Fruit fly (Drosophila melanogaster) S2 (cell line): ENCODE measurements around the gene CG7879.
A peak's percentile ranks its signal among the peaks of the same experiment; 100 is the strongest.

Experiments
- CG8478 ChIP-seq: fragments of >200 bp; optimal IDR thresholded peaks from 2 replicates; lab custom pipeline; 2018
- CTCF ChIP-seq, 2 experiments: fragments of >200 bp; optimal IDR thresholded peaks; 2 replicates each; lab custom pipeline; 2018

Gene CG7879

dm6 chr3L:1580821-1581220 lies 12.4 kb upstream of the CG7879 start:
- TF ChIP-seq CG8478 (lab: Kevin White, UChicago) (no peak), CTCF (optimal IDR thresholded peaks at IDR 0.05; lab: Kevin White, UChicago) (no peak)

- TF ChIP-seq CTCF (optimal IDR thresholded peaks at IDR 0.05; lab: Kevin White, UChicago) = no peak
Measured at dm6 chr3L:1580194-1580593, 11.8 kb upstream of the CG7879 start.

dm6 chr3L:1579169-1579853 lies 10.9 kb upstream of the CG7879 start:
- TF ChIP-seq CG8478 (lab: Kevin White, UChicago) (no peak), CTCF (optimal IDR thresholded peaks at IDR 0.05; lab: Kevin White, UChicago) (no peak)

dm6 chr3L:1578391-1578948 lies 10.1 kb upstream of the CG7879 start:
- TF ChIP-seq CG8478 (lab: Kevin White, UChicago) (no peak), CTCF (optimal IDR thresholded peaks at IDR 0.05; lab: Kevin White, UChicago) (peak in 1 of 2 experiments; percentile 48)

dm6 chr3L:1577338-1577737 lies 8.9 kb upstream of the CG7879 start:
- no peak for TF ChIP-seq CG8478 (lab: Kevin White, UChicago)
- TF ChIP-seq CTCF (optimal IDR thresholded peaks at IDR 0.05; lab: Kevin White, UChicago) = no peak

- TF ChIP-seq CTCF (optimal IDR thresholded peaks at IDR 0.05; lab: Kevin White, UChicago) (peak in 1 of 2 experiments; percentile 54), CG8478 (lab: Kevin White, UChicago) (no peak)
Measured at dm6 chr3L:1576489-1577106, 8.2 kb upstream of the CG7879 start, which contains the start of gene CG13917. Gene CG13917 (plus strand): TSS chr3L:1576699.

dm6 chr3L:1575731-1576376 lies 7.4 kb upstream of the CG7879 start:
- TF ChIP-seq CTCF (optimal IDR thresholded peaks at IDR 0.05; lab: Kevin White, UChicago) (no peak), CG8478 (lab: Kevin White, UChicago) (no peak)

- TF ChIP-seq CG8478 (lab: Kevin White, UChicago) (no peak), CTCF (optimal IDR thresholded peaks at IDR 0.05; lab: Kevin White, UChicago) (no peak)
Measured at dm6 chr3L:1573191-1573590, 4.8 kb upstream of the CG7879 start.

dm6 chr3L:1571077-1571476 lies 2.7 kb upstream of the CG7879 start:
- TF ChIP-seq CG8478 (lab: Kevin White, UChicago) (no peak), CTCF (optimal IDR thresholded peaks at IDR 0.05; lab: Kevin White, UChicago) (no peak)

dm6 chr3L:1569966-1570276 lies 1.5 kb upstream of the CG7879 start:
- TF ChIP-seq CG8478 (lab: Kevin White, UChicago) = no peak
- TF ChIP-seq CTCF (optimal IDR thresholded peaks at IDR 0.05; lab: Kevin White, UChicago) = no peak

dm6 chr3L:1569162-1569965 lies 956 bp upstream of the CG7879 start, which contains the start of gene Tmep:
Gene Tmep (plus strand): TSS chr3L:1569181.
- no peak for TF ChIP-seq CTCF (optimal IDR thresholded peaks at IDR 0.05; lab: Kevin White, UChicago)
- no peak for TF ChIP-seq CG8478 (lab: Kevin White, UChicago)

- TF ChIP-seq CG8478 (lab: Kevin White, UChicago) (no peak), CTCF (optimal IDR thresholded peaks at IDR 0.05; lab: Kevin White, UChicago) (no peak)
Measured at dm6 chr3L:1565092-1565491, 3.3 kb downstream of the CG7879 start, which contains the start of gene CG12003. Gene CG12003 (plus strand): TSS chr3L:1565392.

- TF ChIP-seq CTCF (optimal IDR thresholded peaks at IDR 0.05; lab: Kevin White, UChicago) = no peak
- no peak for TF ChIP-seq CG8478 (lab: Kevin White, UChicago)
Measured at dm6 chr3L:1558178-1558788, 10.1 kb downstream of the CG7879 start, which contains the start of the genes Pex10 and CG12099. Gene Pex10 (plus strand): TSS chr3L:1558228. Gene CG12099 (minus strand): TSS chr3L:1558484.

- TF ChIP-seq CTCF (optimal IDR thresholded peaks at IDR 0.05; lab: Kevin White, UChicago) (no peak), CG8478 (lab: Kevin White, UChicago) (no peak)
Measured at dm6 chr3L:1553193-1553592, 15.2 kb downstream of the CG7879 start, which contains the start of gene Pcyt2. Gene Pcyt2 (plus strand): TSS chr3L:1553493.
